Worm (Caenorhabditis elegans) whole organism, L1 larva: Measurements from ENCODE around the gene ifb-1.

Experiments
- C04F5.9 ChIP-seq: sonication (generic microtip); optimal IDR thresholded peaks from 2 replicates; lab custom pipeline; 2016; ENCODE audit warnings: missing genetic modification characterization, missing compliant biosample characterization
- ama-1 ChIP-seq: fragments of 150-350 bp; optimal IDR thresholded peaks from 2 replicates; lab custom pipeline; 2014
- blmp-1 ChIP-seq: fragments of 150-350 bp; optimal IDR thresholded peaks from 2 replicates; lab custom pipeline; 2014; ENCODE audit warnings: missing biosample characterization, missing genetic modification characterization
- ceh-63 ChIP-seq: fragments of 200-800 bp; sonication (Bioruptor generic); optimal IDR thresholded peaks from 2 replicates; lab custom pipeline; 2018; ENCODE audit warnings: mild to moderate bottlenecking, missing genetic modification characterization, missing compliant biosample characterization
- elt-2 ChIP-seq: sonication (generic microtip); optimal IDR thresholded peaks from 2 replicates; lab custom pipeline; 2016; ENCODE audit warnings: missing genetic modification characterization, mild to moderate bottlenecking, inconsistent platforms, missing compliant biosample characterization, missing genetic modification reagents
- grh-1 ChIP-seq: fragments of 200-800 bp; sonication (Bioruptor generic); IDR thresholded peaks from 2 replicates; pipeline ENCODE4 v1.3.6; 2022; ENCODE audit warnings: missing genetic modification reagents, missing genetic modification characterization, missing compliant biosample characterization
- lin-15B ChIP-seq: fragments of 150-350 bp; sonication (generic microtip); optimal IDR thresholded peaks from 3 replicates; lab custom pipeline; 2014; ENCODE audit warnings: missing biosample characterization, missing genetic modification characterization
- mdl-1 ChIP-seq, 2 experiments: fragments of 150-350 bp; optimal IDR thresholded peaks; 2 replicates each; lab custom pipeline; 2014 to 2017; ENCODE audit warnings: missing biosample characterization in 2 of 2, missing genetic modification characterization in 2 of 2, inconsistent platforms in 1 of 2
- nhr-12 ChIP-seq: sonication (generic microtip); optimal IDR thresholded peaks from 2 replicates; lab custom pipeline; 2017; ENCODE audit warnings: missing biosample characterization, missing genetic modification characterization
- nhr-76 ChIP-seq: sonication (generic microtip); optimal IDR thresholded peaks from 2 replicates; lab custom pipeline; 2017; ENCODE audit warnings: missing biosample characterization, missing genetic modification characterization
- pqm-1 ChIP-seq: sonication (generic microtip); optimal IDR thresholded peaks from 3 replicates; lab custom pipeline; 2017; ENCODE audit warnings: missing biosample characterization, missing genetic modification characterization
- unc-130 ChIP-seq: fragments of 150-350 bp; optimal IDR thresholded peaks from 2 replicates; lab custom pipeline; 2017; ENCODE audit warnings: missing biosample characterization, missing genetic modification characterization, inconsistent platforms
- vab-15 ChIP-seq: sonication (generic microtip); optimal IDR thresholded peaks from 2 replicates; lab custom pipeline; 2017; ENCODE audit warnings: missing genotype, mild to moderate bottlenecking, missing genetic modification characterization, missing compliant biosample characterization
- ztf-11 ChIP-seq, 2 experiments: sonication (generic microtip); optimal IDR thresholded peaks; 2 replicates each; lab custom pipeline; 2016 to 2017; ENCODE audit warnings: missing genetic modification characterization in 2 of 2, missing biosample characterization in 1 of 2, missing compliant biosample characterization in 1 of 2

- TF ChIP-seq ama-1 (lab: Kevin White, UChicago) (no peak), lin-15B (tag; lab: Kevin White, UChicago) (no peak), unc-130 (tag; lab: Kevin White, UChicago) (no peak), blmp-1 (tag; lab: Kevin White, UChicago) (no peak), grh-1 (no peak), nhr-76 (no peak), pqm-1 (tag; lab: Kevin White, UChicago) (no peak), elt-2 (no peak), C04F5.9 (tag; lab: Kevin White, UChicago) (no peak), ceh-63 (no peak), nhr-12 (tag; lab: Kevin White, UChicago) (no peak), vab-15 (tag; lab: Kevin White, UChicago) (no peak), mdl-1 (tag; optimal IDR thresholded peaks at IDR 0.05; lab: Kevin White, UChicago) (no peak), ztf-11 (tag; optimal IDR thresholded peaks at IDR 0.05; lab: Kevin White, UChicago) (no peak)
Measured at ce11 chrII:5799553-5799952, 34.1 kb downstream of the ifb-1 start, which contains the start of gene K05F1.8.
